Fruit fly (Drosophila melanogaster) whole organism, embryonic: ENCODE measurements around the gene Cpr67Fa2.
A peak's percentile ranks its signal among the peaks of the same experiment; 100 is the strongest.

Experiments
- Asciz ChIP-seq: fragments of 200-800 bp; sonication (Bioruptor generic); optimal IDR thresholded peaks from 2 replicates; lab custom pipeline; 2017; ENCODE audit warnings: missing biosample characterization, mild to moderate bottlenecking, missing genetic modification characterization, missing genetic modification reagents
- Atf3 ChIP-seq: fragments of 200-800 bp; sonication (Bioruptor generic); optimal IDR thresholded peaks from 3 replicates; lab custom pipeline; 2016; ENCODE audit warnings: missing biosample characterization, missing genetic modification characterization
- B-H1 ChIP-seq: fragments of 200-800 bp; sonication (Bioruptor generic); IDR thresholded peaks from 3 replicates; pipeline ENCODE4 v1.3.6; 2022; ENCODE audit warnings: missing biosample characterization, missing genetic modification characterization
- BtbVII ChIP-seq: fragments of 200-800 bp; sonication (Bioruptor generic); optimal IDR thresholded peaks from 3 replicates; lab custom pipeline; 2017; ENCODE audit warnings: missing biosample characterization, mild to moderate bottlenecking, missing genetic modification characterization
- Bteb2 ChIP-seq: fragments of 200-800 bp; sonication (Bioruptor generic); optimal IDR thresholded peaks from 2 replicates; lab custom pipeline; 2016; ENCODE audit warnings: missing biosample characterization, missing genetic modification characterization
- C15 ChIP-seq: fragments of 200-800 bp; sonication (Bioruptor generic); IDR thresholded peaks from 3 replicates; pipeline ENCODE4 v1.3.6; 2022; ENCODE audit warnings: missing biosample characterization, missing genetic modification characterization
- CG10267 ChIP-seq: fragments of 200-800 bp; sonication (Bioruptor generic); optimal IDR thresholded peaks from 2 replicates; lab custom pipeline; 2018; ENCODE audit warnings: missing biosample characterization, mild to moderate bottlenecking, missing genetic modification characterization, moderate library complexity
- CG12659 ChIP-seq: fragments of 200-800 bp; sonication (Bioruptor generic); optimal IDR thresholded peaks from 3 replicates; lab custom pipeline; 2017; ENCODE audit warnings: mild to moderate bottlenecking, missing biosample characterization, missing genetic modification reagents, missing genetic modification characterization
- CG12942 ChIP-seq: fragments of 200-800 bp; sonication (Bioruptor generic); optimal IDR thresholded peaks from 3 replicates; lab custom pipeline; 2016; ENCODE audit warnings: missing biosample characterization, missing genetic modification characterization
- CG13424 ChIP-seq: fragments of 200-800 bp; sonication (Bioruptor generic); optimal IDR thresholded peaks from 2 replicates; lab custom pipeline; 2019; ENCODE audit warnings: missing biosample characterization, mild to moderate bottlenecking, missing genetic modification characterization, moderate library complexity
- CG17328 ChIP-seq: fragments of 200-800 bp; sonication (Bioruptor generic); IDR thresholded peaks from 2 replicates; pipeline ENCODE4 v1.3.6; 2022; ENCODE audit warnings: missing biosample characterization, missing genetic modification characterization
- CG17359 ChIP-seq: fragments of 200-800 bp; sonication (Bioruptor generic); optimal IDR thresholded peaks from 3 replicates; lab custom pipeline; 2018; ENCODE audit warnings: missing biosample characterization, mild to moderate bottlenecking, missing genetic modification characterization, moderate library complexity
- CG18262 ChIP-seq: fragments of 200-800 bp; optimal IDR thresholded peaks from 3 replicates; lab custom pipeline; 2019; ENCODE audit warnings: missing biosample characterization, mild to moderate bottlenecking, missing genetic modification characterization, moderate library complexity
- CG2116 ChIP-seq: fragments of 200-800 bp; sonication (Bioruptor generic); optimal IDR thresholded peaks from 3 replicates; lab custom pipeline; 2018; ENCODE audit warnings: missing biosample characterization, mild to moderate bottlenecking, missing genetic modification characterization
- CG3838 ChIP-seq: fragments of 200-800 bp; sonication (Bioruptor generic); optimal IDR thresholded peaks from 3 replicates; lab custom pipeline; 2016; ENCODE audit warnings: missing biosample characterization, missing genetic modification characterization
- CG4360 ChIP-seq: fragments of 200-800 bp; sonication (Bioruptor generic); IDR thresholded peaks from 2 replicates; pipeline ENCODE4 v1.3.6; 2022; ENCODE audit warnings: missing biosample characterization, missing genetic modification characterization
- CG4424 ChIP-seq: fragments of 200-800 bp; sonication (Bioruptor generic); optimal IDR thresholded peaks from 3 replicates; lab custom pipeline; 2016; ENCODE audit warnings: missing biosample characterization, missing genetic modification characterization
- CG7786 ChIP-seq: fragments of 200-800 bp; sonication (Bioruptor generic); optimal IDR thresholded peaks from 2 replicates; lab custom pipeline; 2016; ENCODE audit warnings: missing biosample characterization, missing genetic modification characterization
- CG8281 ChIP-seq: fragments of 200-800 bp; sonication (Bioruptor generic); optimal IDR thresholded peaks from 2 replicates; lab custom pipeline; 2018; ENCODE audit warnings: missing biosample characterization, mild to moderate bottlenecking, missing genetic modification characterization, moderate library complexity
- CG8388 ChIP-seq: fragments of 200-800 bp; sonication (Bioruptor generic); optimal IDR thresholded peaks from 2 replicates; lab custom pipeline; 2019; ENCODE audit warnings: missing biosample characterization, mild to moderate bottlenecking, missing genetic modification characterization, moderate library complexity
- CG9817 ChIP-seq: fragments of 200-800 bp; sonication (Bioruptor generic); optimal IDR thresholded peaks from 2 replicates; lab custom pipeline; 2018; ENCODE audit warnings: missing biosample characterization, mild to moderate bottlenecking, missing genetic modification characterization, moderate library complexity
- CkIIα-i1 ChIP-seq: fragments of 200-800 bp; sonication (Bioruptor generic); IDR thresholded peaks from 2 replicates; pipeline ENCODE4 v1.3.6; 2022; ENCODE audit warnings: missing biosample characterization, missing genetic modification characterization
- Dfd ChIP-seq, 2 experiments: fragments of >200 bp; optimal IDR thresholded peaks; 2 replicates each; lab custom pipeline; 2017; ENCODE audit warnings: missing biosample characterization in 2 of 2, missing genetic modification characterization in 2 of 2
- HLH54F ChIP-seq: fragments of 200-800 bp; sonication (Bioruptor generic); optimal IDR thresholded peaks from 3 replicates; lab custom pipeline; 2016; ENCODE audit warnings: missing biosample characterization, missing genetic modification characterization
- Jarid2 ChIP-seq: fragments of 200-800 bp; sonication (Bioruptor generic); optimal IDR thresholded peaks from 3 replicates; lab custom pipeline; 2017; ENCODE audit warnings: mild to moderate bottlenecking, missing biosample characterization, missing genetic modification reagents, missing genetic modification characterization
- Max ChIP-seq: fragments of 200-800 bp; sonication (Bioruptor generic); optimal IDR thresholded peaks from 2 replicates; lab custom pipeline; 2016; ENCODE audit warnings: missing biosample characterization, mild to moderate bottlenecking, missing genetic modification characterization
- Neu2 ChIP-seq: fragments of 200-800 bp; sonication (Bioruptor generic); optimal IDR thresholded peaks from 3 replicates; lab custom pipeline; 2016; ENCODE audit warnings: missing biosample characterization, missing genetic modification characterization, borderline replicate concordance
- NfI ChIP-seq: fragments of 200-800 bp; sonication (Bioruptor generic); optimal IDR thresholded peaks from 3 replicates; lab custom pipeline; 2018; ENCODE audit warnings: missing biosample characterization, mild to moderate bottlenecking, missing genetic modification characterization, moderate library complexity
- Rfx ChIP-seq: fragments of 200-800 bp; sonication (Bioruptor generic); IDR thresholded peaks from 2 replicates; pipeline ENCODE4 v1.3.6; 2022; ENCODE audit warnings: missing biosample characterization, missing genetic modification characterization
- Rx ChIP-seq: fragments of 200-800 bp; sonication (Bioruptor generic); IDR thresholded peaks from 2 replicates; pipeline ENCODE4 v1.3.6; 2022; ENCODE audit warnings: missing biosample characterization, missing genetic modification characterization
- Scr ChIP-seq: fragments of 200-800 bp; sonication (Bioruptor generic); IDR thresholded peaks from 2 replicates; pipeline ENCODE4 v1.3.6; 2022; ENCODE audit warnings: missing biosample characterization, missing genetic modification characterization; ENCODE audit not compliant: partially characterized antibody
- Sox100B ChIP-seq: fragments of 200-800 bp; sonication (Bioruptor generic); optimal IDR thresholded peaks from 3 replicates; lab custom pipeline; 2018; ENCODE audit warnings: missing biosample characterization, mild to moderate bottlenecking, missing genetic modification characterization
- Sox102F ChIP-seq: fragments of 200-800 bp; sonication (Bioruptor generic); optimal IDR thresholded peaks from 2 replicates; lab custom pipeline; 2018; ENCODE audit warnings: missing biosample characterization, mild to moderate bottlenecking, missing genetic modification characterization, moderate library complexity
- TFAM ChIP-seq: fragments of 200-800 bp; sonication (Bioruptor generic); optimal IDR thresholded peaks from 2 replicates; lab custom pipeline; 2017; ENCODE audit warnings: missing biosample characterization, missing genetic modification characterization, inconsistent platforms
- Trl ChIP-seq, 3 experiments: fragments of >200 bp in 2 of 3; fragments of 200-800 bp in 1 of 3; sonication (Bioruptor generic) in 1 of 3; optimal IDR thresholded peaks; 2 replicates in 1 of 3; 3 replicates in 2 of 3; lab custom pipeline; 2016 to 2017; ENCODE audit warnings: missing biosample characterization in 1 of 3, missing genetic modification characterization in 1 of 3
- az2 ChIP-seq: fragments of 200-800 bp; sonication (Bioruptor generic); optimal IDR thresholded peaks from 3 replicates; lab custom pipeline; 2016; ENCODE audit warnings: missing biosample characterization, missing genetic modification characterization
- bab2 ChIP-seq: fragments of 200-800 bp; sonication (Bioruptor generic); optimal IDR thresholded peaks from 2 replicates; lab custom pipeline; 2016; ENCODE audit warnings: missing biosample characterization, missing genetic modification characterization
- bowl ChIP-seq: fragments of 200-800 bp; sonication (Bioruptor generic); IDR thresholded peaks from 2 replicates; pipeline ENCODE4 v1.3.6; 2022; ENCODE audit warnings: missing biosample characterization, missing genetic modification characterization
- dmrt11E ChIP-seq: fragments of 200-800 bp; sonication (Bioruptor generic); optimal IDR thresholded peaks from 3 replicates; lab custom pipeline; 2018; ENCODE audit warnings: missing biosample characterization, mild to moderate bottlenecking, missing genetic modification characterization, moderate library complexity
- esg ChIP-seq: fragments of 200-800 bp; sonication (Bioruptor generic); conservative IDR thresholded peaks from 2 replicates; pipeline ENCODE4 v1.3.6; 2022; ENCODE audit warnings: missing biosample characterization, missing genetic modification characterization
- h ChIP-seq: fragments of >200 bp; optimal IDR thresholded peaks from 2 replicates; lab custom pipeline; 2017
- kni ChIP-seq: fragments of 200-800 bp; sonication (Bioruptor generic); optimal IDR thresholded peaks from 3 replicates; lab custom pipeline; 2017; ENCODE audit warnings: mild to moderate bottlenecking, missing biosample characterization, missing genetic modification reagents, missing genetic modification characterization
- knrl ChIP-seq: fragments of 200-800 bp; sonication (Bioruptor generic); IDR thresholded peaks from 3 replicates; pipeline ENCODE4 v1.3.6; 2022; ENCODE audit warnings: missing biosample characterization, missing genetic modification characterization; ENCODE audit not compliant: partially characterized antibody
- odd ChIP-seq: fragments of 200-800 bp; sonication (Bioruptor generic); optimal IDR thresholded peaks from 2 replicates; lab custom pipeline; 2017; ENCODE audit warnings: missing biosample characterization, mild to moderate bottlenecking, missing genetic modification characterization
- otp ChIP-seq: fragments of 200-800 bp; sonication (Bioruptor generic); IDR thresholded peaks from 3 replicates; pipeline ENCODE4, ENCODE4 v1.3.6; 2022; ENCODE audit warnings: missing biosample characterization, missing genetic modification characterization
- run ChIP-seq: fragments of 200-800 bp; sonication (Bioruptor generic); optimal IDR thresholded peaks from 3 replicates; lab custom pipeline; 2018; ENCODE audit warnings: missing biosample characterization, mild to moderate bottlenecking, missing genetic modification characterization
- shn ChIP-seq: fragments of 200-800 bp; sonication (Bioruptor generic); optimal IDR thresholded peaks from 3 replicates; lab custom pipeline; 2016; ENCODE audit warnings: missing biosample characterization, missing genetic modification characterization
- so ChIP-seq: fragments of 200-800 bp; sonication (Bioruptor generic); IDR thresholded peaks from 3 replicates; pipeline ENCODE4 v1.3.6; 2022; ENCODE audit warnings: missing biosample characterization, missing genetic modification characterization
- trem ChIP-seq: fragments of 200-800 bp; optimal IDR thresholded peaks from 3 replicates; lab custom pipeline; 2019; ENCODE audit warnings: missing biosample characterization, mild to moderate bottlenecking, missing genetic modification characterization, moderate library complexity
- ttk ChIP-seq: fragments of 200-800 bp; sonication (Bioruptor generic); IDR thresholded peaks from 2 replicates; pipeline ENCODE4 v2.1.2; 2022; ENCODE audit warnings: missing biosample characterization, missing genetic modification characterization

Cpr67Fa2 gene

DNA sequence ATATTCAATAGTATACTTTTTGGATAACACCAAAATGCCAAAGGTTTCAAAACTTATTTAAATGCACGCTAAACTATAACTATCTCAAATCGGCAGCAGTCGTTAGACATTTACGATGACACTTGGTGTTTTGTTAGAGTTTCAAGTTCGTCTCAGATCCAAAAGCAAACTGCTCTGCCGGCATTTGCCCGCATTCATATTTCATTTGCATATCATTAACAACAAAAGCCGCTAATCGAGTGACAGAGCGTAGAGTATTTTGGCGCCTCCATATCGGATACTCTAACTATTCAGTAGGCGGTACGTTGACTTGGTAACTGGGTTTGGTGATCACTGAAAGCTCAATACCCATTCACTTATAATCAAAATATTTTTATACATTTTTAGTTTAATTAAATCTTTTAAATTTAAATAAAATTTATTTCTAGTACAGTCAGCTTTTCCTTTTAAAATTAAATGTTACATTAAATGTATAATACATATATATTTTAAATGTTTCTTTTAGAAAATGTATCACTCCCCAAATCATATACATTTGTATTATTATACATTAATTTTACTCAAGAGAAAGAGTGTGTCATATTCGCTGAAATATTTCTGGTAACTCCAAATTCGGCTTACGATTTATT is 1.8 kb downstream of the Cpr67Fa2 start (continued):
- TF ChIP-seq so (GFP tag; lab: Robert Waterston, UW) (no peak), CG7786 (no peak), Bteb2 (GFP tag; lab: Kevin White, UChicago) (no peak), trem (tag; lab: Kevin White, UChicago) (no peak), kni (GFP tag; lab: Kevin White, UChicago) (no peak), run (tag; lab: Kevin White, UChicago) (no peak), Trl (optimal IDR thresholded peaks at IDR 0.05; lab: Kevin White, UChicago) (no peak), Trl (GFP tag; optimal IDR thresholded peaks at IDR 0.05; lab: Kevin White, UChicago) (no peak), CG17359 (tag; lab: Kevin White, UChicago) (peak; percentile 25), NfI (GFP tag; lab: Kevin White, UChicago) (no peak), B-H1 (GFP tag; lab: Robert Waterston, UW) (no peak), CG8388 (GFP tag; lab: Kevin White, UChicago) (peak; percentile 45), Scr (GFP tag; lab: Robert Waterston, UW) (no peak), Rfx (peak; percentile 31; the same call in 1 of the 2 replicates), dmrt11E (tag; lab: Kevin White, UChicago) (peak; percentile 39), CG12659 (GFP tag; lab: Kevin White, UChicago) (peak; percentile 53), Dfd (GFP tag; optimal IDR thresholded peaks at IDR 0.05; lab: Kevin White, UChicago) (no peak), Sox102F (peak; percentile 69), knrl (no peak), CG3838 (no peak), CG4424 (GFP tag; lab: Kevin White, UChicago) (peak; percentile 16), TFAM (GFP tag; lab: Kevin White, UChicago) (no peak), CG8281 (tag; lab: Kevin White, UChicago) (no peak), Jarid2 (GFP tag; lab: Kevin White, UChicago) (no peak), CG12942 (GFP tag; lab: Kevin White, UChicago) (no peak), az2 (GFP tag; lab: Kevin White, UChicago) (peak; percentile 7), C15 (GFP tag; lab: Robert Waterston, UW) (no peak), bab2 (GFP tag; lab: Kevin White, UChicago) (no peak), Sox100B (GFP tag; lab: Kevin White, UChicago) (peak; percentile 79), CG9817 (tag; lab: Kevin White, UChicago) (no peak), Atf3 (GFP tag; lab: Kevin White, UChicago) (no peak), Neu2 (GFP tag; lab: Kevin White, UChicago) (no peak), CkIIα-i1 (GFP tag; lab: Robert Waterston, UW) (no peak), CG10267 (tag; lab: Kevin White, UChicago) (peak; percentile 53), bowl (GFP tag; lab: Robert Waterston, UW) (no peak), CG4360 (GFP tag; lab: Robert Waterston, UW) (no peak), CG2116 (GFP tag; lab: Kevin White, UChicago) (no peak), odd (peak; percentile 62), Max (GFP tag; lab: Kevin White, UChicago) (no peak), Rx (GFP tag; lab: Robert Waterston, UW) (no peak), CG17328 (no peak), shn (GFP tag; lab: Kevin White, UChicago) (no peak), otp (GFP tag; lab: Robert Waterston, UW) (no peak), ttk (GFP tag; lab: Robert Waterston, UW) (0 out of 2 replicates have a peak, but pooled peaks have one; percentile 12), esg (GFP tag; lab: Robert Waterston, UW) (0 out of 2 replicates have a peak, but pooled peaks have one; percentile 19), HLH54F (GFP tag; lab: Kevin White, UChicago) (no peak), CG18262 (peak; percentile 68), h (lab: Kevin White, UChicago) (no peak), CG13424 (tag; lab: Kevin White, UChicago) (peak; percentile 75), Asciz (GFP tag; lab: Kevin White, UChicago) (peak; percentile 15), BtbVII (GFP tag; lab: Kevin White, UChicago) (peak; percentile 2)
